Fruit fly (Drosophila melanogaster): ENCODE results near the gene Msh6.

Gene Msh6

dm6 chr3L:15108948-15109347 lies 49.4 kb downstream of the Msh6 start (continued):
- TF ChIP-seq CG8319 (GFP tag; optimal IDR thresholded peaks at IDR 0.05), result no peak
- TF ChIP-seq CG6163 (GFP tag; IDR thresholded peaks at IDR 0.05), result peak; percentile 17; the same call in 2 of the 3 replicates
- TF ChIP-seq dac (GFP tag; optimal IDR thresholded peaks at IDR 0.05), result no peak
- no peak for TF ChIP-seq CG11294 (GFP tag; IDR thresholded peaks at IDR 0.05)
- no peak for TF ChIP-seq CG34406 (GFP tag; optimal IDR thresholded peaks at IDR 0.05)
- no peak for TF ChIP-seq net (GFP tag; optimal IDR thresholded peaks at IDR 0.05)
- no peak for TF ChIP-seq Eip93F (GFP tag; optimal IDR thresholded peaks at IDR 0.05)
- TF ChIP-seq CG7368 (GFP tag; optimal IDR thresholded peaks at IDR 0.05), result no peak
- TF ChIP-seq CG16779 (tag; optimal IDR thresholded peaks at IDR 0.05), result no peak
- TF ChIP-seq CG32006 (GFP tag; optimal IDR thresholded peaks at IDR 0.05), result no peak
- no peak for TF ChIP-seq Ets21C (GFP tag; optimal IDR thresholded peaks at IDR 0.05)
- TF ChIP-seq Ets96B (tag; optimal IDR thresholded peaks at IDR 0.05), result peak; percentile 39
- no peak for TF ChIP-seq CG6276 (GFP tag; optimal IDR thresholded peaks at IDR 0.05)
- TF ChIP-seq fd59A (GFP tag; optimal IDR thresholded peaks at IDR 0.05), result no peak
- no peak for TF ChIP-seq CG6808 (GFP tag; optimal IDR thresholded peaks at IDR 0.05)
- TF ChIP-seq dsx (GFP tag; optimal IDR thresholded peaks at IDR 0.05; ENCODE audit: poor library complexity, severe bottlenecking), result peak; percentile 5
- no peak for TF ChIP-seq CG11762 (GFP tag; optimal IDR thresholded peaks at IDR 0.05; ENCODE audit: insufficient read depth)
- peak; percentile 5 for TF ChIP-seq Met (GFP tag; optimal IDR thresholded peaks at IDR 0.05)
- peak; percentile 12 for TF ChIP-seq Lpt (GFP tag; optimal IDR thresholded peaks at IDR 0.05)
- no peak for TF ChIP-seq CG10631 (GFP tag; optimal IDR thresholded peaks at IDR 0.05)
- no peak for TF ChIP-seq fkh (GFP tag; optimal IDR thresholded peaks at IDR 0.05)
- peak; percentile 21; the same call in 1 of the 2 replicates for TF ChIP-seq Gug (GFP tag; IDR thresholded peaks at IDR 0.05)
- no peak for TF ChIP-seq Blimp-1 (GFP tag; optimal IDR thresholded peaks at IDR 0.05)
- no peak for TF ChIP-seq Sox15 (GFP tag; optimal IDR thresholded peaks at IDR 0.05)

dm6 chr3L:15108524-15108923 lies 49.8 kb downstream of the Msh6 start:
- TF ChIP-seq eg (GFP tag; IDR thresholded peaks at IDR 0.05) (peak; percentile 53), CG11294 (GFP tag; IDR thresholded peaks at IDR 0.05) (no peak), CG15336 (GFP tag; IDR thresholded peaks at IDR 0.05) (peak; percentile 13; the same call in 1 of the 2 replicates), CG6276 (GFP tag; optimal IDR thresholded peaks at IDR 0.05) (peak; percentile 39)

DNA sequence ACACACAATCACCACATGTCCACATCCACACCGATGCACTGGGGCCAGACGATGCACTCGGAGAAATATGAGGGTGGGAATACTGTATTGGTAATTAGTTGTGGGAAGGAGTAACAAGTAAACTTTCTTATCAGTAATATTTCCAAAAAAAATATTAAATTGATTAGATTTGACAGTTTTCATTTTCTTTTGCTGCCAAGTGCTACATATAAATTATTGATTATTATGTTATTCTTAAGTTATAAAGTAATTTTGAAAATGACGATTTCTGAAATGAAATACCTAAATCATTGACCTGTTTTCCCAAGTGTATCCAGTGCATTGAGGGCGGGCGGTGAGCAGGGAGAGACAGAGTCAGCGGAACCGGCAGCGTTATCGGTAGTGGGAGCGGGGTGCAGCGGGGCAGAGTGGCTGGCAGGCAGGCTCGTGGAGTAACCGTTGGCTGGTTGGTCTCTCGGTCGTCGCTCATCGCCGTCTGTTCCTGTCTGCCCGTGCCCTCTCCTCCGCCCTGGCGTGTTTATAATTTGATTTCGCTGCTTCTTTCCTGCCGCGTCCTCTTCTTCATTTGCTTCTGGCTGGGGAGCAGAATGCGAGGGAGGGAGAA lies 50.5 kb downstream of the Msh6 start:
- TF ChIP-seq Smox (GFP tag; optimal IDR thresholded peaks at IDR 0.05), result peak; percentile 94
- peak; percentile 96 for TF ChIP-seq CG34406 (GFP tag; optimal IDR thresholded peaks at IDR 0.05)
- TF ChIP-seq fd59A (GFP tag; optimal IDR thresholded peaks at IDR 0.05), result peak; percentile 98
- peak; percentile 95 for TF ChIP-seq CG3919 (GFP tag; optimal IDR thresholded peaks at IDR 0.05)
- TF ChIP-seq CG15336 (GFP tag; IDR thresholded peaks at IDR 0.05), result peak; percentile 96
- TF ChIP-seq CG9139 (GFP tag; optimal IDR thresholded peaks at IDR 0.05), result peak; percentile 89
- peak; percentile 89 for TF ChIP-seq CG7368 (GFP tag; optimal IDR thresholded peaks at IDR 0.05)
- TF ChIP-seq ss (GFP tag; optimal IDR thresholded peaks at IDR 0.05), result peak; percentile 95
- TF ChIP-seq Lpt (GFP tag; optimal IDR thresholded peaks at IDR 0.05), result peak; percentile 87
- peak; percentile 80 for TF ChIP-seq vri (GFP tag; optimal IDR thresholded peaks at IDR 0.05)
- TF ChIP-seq dac (GFP tag; optimal IDR thresholded peaks at IDR 0.05), result peak; percentile 91
- TF ChIP-seq CG6276 (GFP tag; optimal IDR thresholded peaks at IDR 0.05), result peak; percentile 94
- peak; percentile 97 for TF ChIP-seq CG6792 (GFP tag; optimal IDR thresholded peaks at IDR 0.05)
- peak; percentile 95 for TF ChIP-seq CG10669 (GFP tag; optimal IDR thresholded peaks at IDR 0.05)
- TF ChIP-seq CG6163 (GFP tag; IDR thresholded peaks at IDR 0.05), result peak; percentile 82
- peak; percentile 82 for TF ChIP-seq CG1621 (tag; optimal IDR thresholded peaks at IDR 0.05)
- peak; percentile 94 for TF ChIP-seq Met (GFP tag; optimal IDR thresholded peaks at IDR 0.05)
- peak; percentile 96 for TF ChIP-seq lz (GFP tag; optimal IDR thresholded peaks at IDR 0.05)
- peak; percentile 100 for TF ChIP-seq CG6854 (GFP tag; optimal IDR thresholded peaks at IDR 0.05)
- peak; percentile 97 for TF ChIP-seq esn (GFP tag; optimal IDR thresholded peaks at IDR 0.05)
- peak; percentile 97 for TF ChIP-seq spab (GFP tag; optimal IDR thresholded peaks at IDR 0.05)
- TF ChIP-seq Hr39 (GFP tag; optimal IDR thresholded peaks at IDR 0.05), result peak; percentile 87
- TF ChIP-seq fd85E (GFP tag; optimal IDR thresholded peaks at IDR 0.05), result peak; percentile 77
- peak; percentile 94 for TF ChIP-seq Sox15 (GFP tag; optimal IDR thresholded peaks at IDR 0.05)
- TF ChIP-seq net (GFP tag; optimal IDR thresholded peaks at IDR 0.05), result peak; percentile 96
- TF ChIP-seq eg (GFP tag; IDR thresholded peaks at IDR 0.05), result peak; percentile 88
- TF ChIP-seq CG8119 (GFP tag; IDR thresholded peaks at IDR 0.05), result peak; percentile 97
- peak; percentile 98 for TF ChIP-seq CG10631 (GFP tag; optimal IDR thresholded peaks at IDR 0.05)
- peak; percentile 93 for TF ChIP-seq topi (GFP tag; optimal IDR thresholded peaks at IDR 0.05)
- TF ChIP-seq CG11902 (GFP tag; optimal IDR thresholded peaks at IDR 0.05), result peak; percentile 94
- peak; percentile 91 for TF ChIP-seq CG11762 (GFP tag; optimal IDR thresholded peaks at IDR 0.05; ENCODE audit: insufficient read depth)
- TF ChIP-seq CG32006 (GFP tag; optimal IDR thresholded peaks at IDR 0.05), result peak; percentile 99
- TF ChIP-seq Eip93F (GFP tag; optimal IDR thresholded peaks at IDR 0.05), result peak; percentile 91
- TF ChIP-seq Sox102F (GFP tag; optimal IDR thresholded peaks at IDR 0.05), result peak; percentile 92
